Fruit fly (Drosophila melanogaster): Measurements from ENCODE around the gene CG11570.

Gene CG11570

dm6 chr3L:11997959-11998358 is 40.4 kb upstream of the CG11570 start, which contains the start of gene Grip163 (continued):
- TF ChIP-seq E2f2 (GFP tag; IDR thresholded peaks at IDR 0.05) (peak; percentile 13; the same call in 1 of the 2 replicates), pum (GFP tag; optimal IDR thresholded peaks at IDR 0.05) (no peak), TFAM (GFP tag; optimal IDR thresholded peaks at IDR 0.05) (no peak), hth (optimal IDR thresholded peaks at IDR 0.05) (no peak), CG10565 (GFP tag; optimal IDR thresholded peaks at IDR 0.05) (no peak), CG32532 (GFP tag; IDR thresholded peaks at IDR 0.05) (no peak), CG30403 (GFP tag; optimal IDR thresholded peaks at IDR 0.05) (no peak), pan (optimal IDR thresholded peaks at IDR 0.05) (no peak), pan (GFP tag; optimal IDR thresholded peaks at IDR 0.05 in 1 of 2, IDR thresholded peaks at IDR 0.05 in 1 of 2) (no peak), CG10959 (GFP tag; IDR thresholded peaks at IDR 0.05) (no peak), CG14965 (GFP tag; optimal IDR thresholded peaks at IDR 0.05; ENCODE audit: borderline replicate concordance) (no peak), CG9932 (GFP tag; IDR thresholded peaks at IDR 0.05) (no peak), tll (GFP tag; optimal IDR thresholded peaks at IDR 0.05) (no peak), Camta (GFP tag; optimal IDR thresholded peaks at IDR 0.05) (no peak), CG4617 (GFP tag; optimal IDR thresholded peaks at IDR 0.05; ENCODE audit: borderline replicate concordance) (peak; percentile 4), CG7928 (GFP tag; optimal IDR thresholded peaks at IDR 0.05) (no peak), mam (GFP tag; optimal IDR thresholded peaks at IDR 0.05) (no peak), CG11247 (GFP tag; IDR thresholded peaks at IDR 0.05) (no peak), fd3F (GFP tag; optimal IDR thresholded peaks at IDR 0.05) (no peak), dm (GFP tag; optimal IDR thresholded peaks at IDR 0.05) (no peak), ase (GFP tag; IDR thresholded peaks at IDR 0.05) (no peak), z (GFP tag; IDR thresholded peaks at IDR 0.05) (no peak), Dek (tag; optimal IDR thresholded peaks at IDR 0.05) (no peak), Mad (GFP tag; optimal IDR thresholded peaks at IDR 0.05) (no peak), insv (GFP tag; optimal IDR thresholded peaks at IDR 0.05) (peak in 1 of 2 experiments; percentile 77), Antp (GFP tag; optimal IDR thresholded peaks at IDR 0.05) (no peak), CG10267 (tag; optimal IDR thresholded peaks at IDR 0.05) (no peak), esg (GFP tag; conservative IDR thresholded peaks at IDR 0.05) (no peak), mirr (GFP tag; optimal IDR thresholded peaks at IDR 0.05) (no peak), Atf-2 (GFP tag; optimal IDR thresholded peaks at IDR 0.05) (no peak), CG9609 (GFP tag; optimal IDR thresholded peaks at IDR 0.05) (no peak), stwl (tag; optimal IDR thresholded peaks at IDR 0.05) (peak; percentile 52), cg (GFP tag; optimal IDR thresholded peaks at IDR 0.05) (no peak), CG17186 (GFP tag; optimal IDR thresholded peaks at IDR 0.05) (no peak), slp2 (GFP tag; optimal IDR thresholded peaks at IDR 0.05) (no peak), CG34422 (GFP tag; IDR thresholded peaks at IDR 0.05) (no peak), MBD-R2 (GFP tag; IDR thresholded peaks at IDR 0.05) (peak; percentile 51; the same call in 1 of the 2 replicates), gro (GFP tag; optimal IDR thresholded peaks at IDR 0.05) (no peak), CG9817 (tag; optimal IDR thresholded peaks at IDR 0.05) (no peak), gsb (GFP tag; IDR thresholded peaks at IDR 0.05) (no peak), twi (tag; optimal IDR thresholded peaks at IDR 0.05) (no peak), Elba2 (GFP tag; optimal IDR thresholded peaks at IDR 0.05) (peak; percentile 20), CG9797 (GFP tag; optimal IDR thresholded peaks at IDR 0.05) (peak; percentile 35), CG3281 (GFP tag; optimal IDR thresholded peaks at IDR 0.05) (no peak), dan (GFP tag; IDR thresholded peaks at IDR 0.05) (no peak), Usf (GFP tag; optimal IDR thresholded peaks at IDR 0.05) (no peak), CG8281 (tag; optimal IDR thresholded peaks at IDR 0.05) (no peak), pzg (GFP tag; optimal IDR thresholded peaks at IDR 0.05) (peak; percentile 17), CG7786 (GFP tag; optimal IDR thresholded peaks at IDR 0.05) (no peak), sima (GFP tag; optimal IDR thresholded peaks at IDR 0.05) (no peak), CG11723 (GFP tag; optimal IDR thresholded peaks at IDR 0.05) (no peak), NfI (GFP tag; optimal IDR thresholded peaks at IDR 0.05) (no peak), NC2α (GFP tag; optimal IDR thresholded peaks at IDR 0.05) (no peak)

Measured in whole organism, embryonic.